Worm (Caenorhabditis elegans) whole organism, mixed stage, embryonic: ENCODE data around the gene gst-7.

Source experiments
- blmp-1 ChIP-seq: fragments of 150-350 bp; optimal IDR thresholded peaks from 2 replicates; lab custom pipeline; 2014; ENCODE audit warnings: missing biosample characterization, missing genetic modification characterization
- ceh-39 ChIP-seq: fragments of 150-350 bp; optimal IDR thresholded peaks from 2 replicates; lab custom pipeline; 2014; ENCODE audit warnings: missing biosample characterization, missing genetic modification characterization
- ceh-43 ChIP-seq: fragments of 200-800 bp; sonication (Bioruptor generic); optimal IDR thresholded peaks from 2 replicates; lab custom pipeline; 2018; ENCODE audit warnings: mild to moderate bottlenecking, missing genetic modification characterization, moderate library complexity, missing compliant biosample characterization
- nhr-12 ChIP-seq: fragments of 150-350 bp; optimal IDR thresholded peaks from 2 replicates; lab custom pipeline; 2014; ENCODE audit warnings: missing biosample characterization, missing genetic modification characterization
- nhr-2 ChIP-seq: fragments of 150-350 bp; optimal IDR thresholded peaks from 2 replicates; lab custom pipeline; 2014; ENCODE audit warnings: missing biosample characterization, missing genetic modification characterization
- tbx-8 ChIP-seq: fragments of 200-800 bp; sonication (Bioruptor generic); optimal IDR thresholded peaks from 2 replicates; lab custom pipeline; 2018; ENCODE audit warnings: mild to moderate bottlenecking, missing genetic modification characterization, moderate library complexity, missing compliant biosample characterization
- ztf-11 ChIP-seq: fragments of 150-350 bp; optimal IDR thresholded peaks from 2 replicates; lab custom pipeline; 2014; ENCODE audit warnings: missing biosample characterization, missing genetic modification characterization

ce11 chrII:4924729-4925128 lies 42.9 kb downstream of the gst-7 start:
- TF ChIP-seq ceh-39 (no peak), blmp-1 (tag; lab: Kevin White, UChicago) (no peak), nhr-12 (tag; lab: Kevin White, UChicago) (no peak), ztf-11 (tag; lab: Kevin White, UChicago) (no peak), nhr-2 (no peak), tbx-8 (no peak), ceh-43 (GFP tag; lab: Kevin White, UChicago) (no peak)
